Fruit fly (Drosophila melanogaster) whole organism, embryonic: Measurements from ENCODE around the gene CG31871.

Experiments used
- Abd-B ChIP-seq: fragments of 200-800 bp; sonication (Bioruptor generic); optimal IDR thresholded peaks from 2 replicates; lab custom pipeline; 2018; ENCODE audit warnings: missing biosample characterization, mild to moderate bottlenecking, missing genetic modification characterization, moderate library complexity
- B-H1 ChIP-seq: fragments of 200-800 bp; sonication (Bioruptor generic); IDR thresholded peaks from 3 replicates; pipeline ENCODE4 v1.3.6; 2022; ENCODE audit warnings: missing biosample characterization, missing genetic modification characterization
- CG10209 ChIP-seq: fragments of 200-800 bp; sonication (Bioruptor generic); optimal IDR thresholded peaks from 3 replicates; lab custom pipeline; 2017; ENCODE audit warnings: missing biosample characterization, mild to moderate bottlenecking, missing genetic modification characterization, missing genetic modification reagents
- CG10321 ChIP-seq: fragments of 200-800 bp; sonication (Bioruptor generic); IDR thresholded peaks from 2 replicates; pipeline ENCODE4 v1.3.6; 2022; ENCODE audit warnings: missing biosample characterization, missing genetic modification characterization
- CG10462 ChIP-seq: fragments of 200-800 bp; sonication (Bioruptor generic); optimal IDR thresholded peaks from 2 replicates; lab custom pipeline; 2016; ENCODE audit warnings: missing biosample characterization, missing genetic modification characterization
- CG10543 ChIP-seq: fragments of 200-800 bp; sonication (Bioruptor generic); optimal IDR thresholded peaks from 3 replicates; lab custom pipeline; 2017; ENCODE audit warnings: missing biosample characterization, mild to moderate bottlenecking, missing genetic modification characterization, moderate library complexity
- CG11456 ChIP-seq: fragments of 200-800 bp; sonication (Bioruptor generic); IDR thresholded peaks from 3 replicates; pipeline ENCODE4 v1.3.6; 2022; ENCODE audit warnings: missing biosample characterization, missing genetic modification characterization
- CG11696 ChIP-seq: fragments of 200-800 bp; sonication (Bioruptor generic); IDR thresholded peaks from 2 replicates; pipeline ENCODE4 v1.3.6; 2022; ENCODE audit warnings: missing biosample characterization, missing genetic modification characterization
- CG13296 ChIP-seq: fragments of 200-800 bp; sonication (Bioruptor generic); optimal IDR thresholded peaks from 3 replicates; lab custom pipeline; 2018; ENCODE audit warnings: missing biosample characterization, mild to moderate bottlenecking, missing genetic modification characterization
- CG14965 ChIP-seq: fragments of 200-800 bp; sonication (Bioruptor generic); optimal IDR thresholded peaks from 2 replicates; lab custom pipeline; 2016; ENCODE audit warnings: missing biosample characterization, missing genetic modification characterization, borderline replicate concordance
- CG1603 ChIP-seq: fragments of 200-800 bp; sonication (Bioruptor generic); optimal IDR thresholded peaks from 2 replicates; lab custom pipeline; 2019; ENCODE audit warnings: missing biosample characterization, mild to moderate bottlenecking, missing genetic modification characterization, moderate library complexity
- CG16863 ChIP-seq: fragments of 200-800 bp; sonication (Bioruptor generic); optimal IDR thresholded peaks from 3 replicates; lab custom pipeline; 2016; ENCODE audit warnings: missing biosample characterization, missing genetic modification characterization
- CG17802 ChIP-seq: fragments of 200-800 bp; sonication (Bioruptor generic); optimal IDR thresholded peaks from 2 replicates; lab custom pipeline; 2018; ENCODE audit warnings: missing biosample characterization, mild to moderate bottlenecking, missing genetic modification characterization, moderate library complexity
- CG18262 ChIP-seq: fragments of 200-800 bp; optimal IDR thresholded peaks from 3 replicates; lab custom pipeline; 2019; ENCODE audit warnings: missing biosample characterization, mild to moderate bottlenecking, missing genetic modification characterization, moderate library complexity
- CG1832 ChIP-seq: fragments of 200-800 bp; sonication (Bioruptor generic); optimal IDR thresholded peaks from 2 replicates; lab custom pipeline; 2017; ENCODE audit warnings: missing biosample characterization, mild to moderate bottlenecking, missing genetic modification characterization, inconsistent platforms
- CG30020 ChIP-seq: fragments of 200-800 bp; optimal IDR thresholded peaks from 2 replicates; lab custom pipeline; 2019; ENCODE audit warnings: missing biosample characterization, mild to moderate bottlenecking, missing genetic modification characterization, moderate library complexity
- CG31441 ChIP-seq: fragments of 200-800 bp; sonication (Bioruptor generic); IDR thresholded peaks from 2 replicates; pipeline ENCODE4 v1.3.6; 2022; ENCODE audit warnings: missing biosample characterization, missing genetic modification characterization
- CG4404 ChIP-seq: fragments of 200-800 bp; sonication (Bioruptor generic); IDR thresholded peaks from 2 replicates; pipeline ENCODE4 v1.3.6; 2022; ENCODE audit warnings: missing biosample characterization, missing genetic modification characterization
- CG4730 ChIP-seq: fragments of 200-800 bp; sonication (Bioruptor generic); IDR thresholded peaks from 2 replicates; pipeline ENCODE4 v1.3.6; 2022; ENCODE audit warnings: missing biosample characterization, missing genetic modification characterization
- CG6175 ChIP-seq: fragments of 200-800 bp; sonication (Bioruptor generic); IDR thresholded peaks from 3 replicates; pipeline ENCODE4 v1.3.6; 2022; ENCODE audit warnings: missing biosample characterization, missing genetic modification characterization
- CG7556 ChIP-seq: fragments of 200-800 bp; sonication (Bioruptor generic); optimal IDR thresholded peaks from 2 replicates; lab custom pipeline; 2017; ENCODE audit warnings: missing biosample characterization, mild to moderate bottlenecking, missing genetic modification characterization
- CG8089 ChIP-seq: fragments of 200-800 bp; sonication (Bioruptor generic); optimal IDR thresholded peaks from 3 replicates; lab custom pipeline; 2016; ENCODE audit warnings: missing biosample characterization, missing genetic modification characterization
- CG8924 ChIP-seq: fragments of 200-800 bp; optimal IDR thresholded peaks from 3 replicates; lab custom pipeline; 2019; ENCODE audit warnings: missing biosample characterization, mild to moderate bottlenecking, missing genetic modification characterization, moderate library complexity
- CG9727 ChIP-seq: fragments of 200-800 bp; sonication (Bioruptor generic); optimal IDR thresholded peaks from 3 replicates; lab custom pipeline; 2017; ENCODE audit warnings: missing biosample characterization, mild to moderate bottlenecking, missing genetic modification characterization
- D ChIP-seq, 2 experiments: fragments of 200-800 bp in 1 of 2; fragments of >200 bp in 1 of 2; sonication (Bioruptor generic) in 1 of 2; optimal IDR thresholded peaks; 2 replicates in 1 of 2; 3 replicates in 1 of 2; lab custom pipeline; 2017; ENCODE audit warnings: mild to moderate bottlenecking in 1 of 2, missing biosample characterization in 1 of 2, missing genetic modification characterization in 1 of 2, missing genetic modification reagents in 1 of 2
- D19B ChIP-seq: fragments of 200-800 bp; sonication (Bioruptor generic); optimal IDR thresholded peaks from 2 replicates; lab custom pipeline; 2017; ENCODE audit warnings: missing biosample characterization, mild to moderate bottlenecking, missing genetic modification characterization
- Med ChIP-seq: fragments of 200-800 bp; sonication (Bioruptor generic); peaks from one replicate; lab custom pipeline; 2016; ENCODE audit warnings: missing biosample characterization, missing genetic modification characterization, mild to moderate bottlenecking, inconsistent platforms, moderate library complexity
- Poxn ChIP-seq: fragments of 200-800 bp; sonication (Bioruptor generic); IDR thresholded peaks from 2 replicates; pipeline ENCODE4 v1.3.6; 2022; ENCODE audit warnings: missing biosample characterization, missing genetic modification characterization
- Rx ChIP-seq: fragments of 200-800 bp; sonication (Bioruptor generic); IDR thresholded peaks from 2 replicates; pipeline ENCODE4 v1.3.6; 2022; ENCODE audit warnings: missing biosample characterization, missing genetic modification characterization
- Six4 ChIP-seq: fragments of 200-800 bp; sonication (Bioruptor generic); optimal IDR thresholded peaks from 2 replicates; lab custom pipeline; 2016; ENCODE audit warnings: missing biosample characterization, missing genetic modification characterization
- Ssrp ChIP-seq: fragments of 200-800 bp; sonication (Bioruptor generic); optimal IDR thresholded peaks from 2 replicates; lab custom pipeline; 2018; ENCODE audit warnings: missing biosample characterization, mild to moderate bottlenecking, missing genetic modification characterization, moderate library complexity
- Usf ChIP-seq: fragments of 200-800 bp; sonication (Bioruptor generic); optimal IDR thresholded peaks from 2 replicates; lab custom pipeline; 2017; ENCODE audit warnings: missing genotype, missing biosample characterization, missing genetic modification characterization
- ac ChIP-seq: fragments of 200-800 bp; sonication (Bioruptor generic); optimal IDR thresholded peaks from 3 replicates; lab custom pipeline; 2017; ENCODE audit warnings: missing biosample characterization, mild to moderate bottlenecking, missing genetic modification characterization
- aop ChIP-seq: fragments of 200-800 bp; sonication (Bioruptor generic); IDR thresholded peaks from 2 replicates; pipeline ENCODE4 v1.3.6; 2022; ENCODE audit warnings: missing biosample characterization, missing genetic modification characterization
- bowl ChIP-seq: fragments of 200-800 bp; sonication (Bioruptor generic); IDR thresholded peaks from 2 replicates; pipeline ENCODE4 v1.3.6; 2022; ENCODE audit warnings: missing biosample characterization, missing genetic modification characterization
- cad ChIP-seq: fragments of >200 bp; optimal IDR thresholded peaks from 2 replicates; lab custom pipeline; 2017; ENCODE audit warnings: missing biosample characterization, missing genetic modification characterization
- cg ChIP-seq: fragments of 200-800 bp; sonication (Bioruptor generic); optimal IDR thresholded peaks from 3 replicates; lab custom pipeline; 2019; ENCODE audit warnings: missing biosample characterization, mild to moderate bottlenecking, missing genetic modification characterization, moderate library complexity
- chinmo ChIP-seq: fragments of 200-800 bp; sonication (Bioruptor generic); IDR thresholded peaks from 4 replicates; pipeline ENCODE4 v1.3.6; 2022; ENCODE audit warnings: missing biosample characterization, missing genetic modification characterization; ENCODE audit not compliant: partially characterized antibody
- danr ChIP-seq: fragments of 200-800 bp; sonication (Bioruptor generic); IDR thresholded peaks from 2 replicates; pipeline ENCODE4 v1.3.6; 2022; ENCODE audit warnings: missing biosample characterization, missing genetic modification characterization
- dati ChIP-seq: fragments of 200-800 bp; sonication (Bioruptor generic); IDR thresholded peaks from 2 replicates; pipeline ENCODE4 v1.3.6; 2022; ENCODE audit warnings: missing biosample characterization, missing genetic modification characterization
- emc ChIP-seq: fragments of 200-800 bp; sonication (Bioruptor generic); optimal IDR thresholded peaks from 2 replicates; lab custom pipeline; 2016; ENCODE audit warnings: missing biosample characterization, missing genetic modification characterization
- exex ChIP-seq: fragments of 200-800 bp; sonication (Bioruptor generic); optimal IDR thresholded peaks from 4 replicates; lab custom pipeline; 2018; ENCODE audit warnings: missing biosample characterization, mild to moderate bottlenecking, missing genetic modification characterization, moderate library complexity
- fd102C ChIP-seq: fragments of 200-800 bp; sonication (Bioruptor generic); optimal IDR thresholded peaks from 2 replicates; lab custom pipeline; 2018; ENCODE audit warnings: missing biosample characterization, mild to moderate bottlenecking, missing genetic modification characterization, moderate library complexity
- fd96Cb ChIP-seq: fragments of 200-800 bp; sonication (Bioruptor generic); optimal IDR thresholded peaks from 2 replicates; lab custom pipeline; 2018; ENCODE audit warnings: missing biosample characterization, mild to moderate bottlenecking, missing genetic modification characterization, moderate library complexity
- gsb ChIP-seq: fragments of 200-800 bp; sonication (Bioruptor generic); IDR thresholded peaks from 2 replicates; pipeline ENCODE4 v1.3.6; 2022; ENCODE audit warnings: missing biosample characterization, missing genetic modification characterization
- kni ChIP-seq: fragments of 200-800 bp; sonication (Bioruptor generic); optimal IDR thresholded peaks from 3 replicates; lab custom pipeline; 2017; ENCODE audit warnings: mild to moderate bottlenecking, missing biosample characterization, missing genetic modification reagents, missing genetic modification characterization
- nau ChIP-seq: fragments of 200-800 bp; sonication (Bioruptor generic); optimal IDR thresholded peaks from 3 replicates; lab custom pipeline; 2017; ENCODE audit warnings: missing biosample characterization, mild to moderate bottlenecking, missing genetic modification characterization, missing genetic modification reagents
- onecut ChIP-seq: fragments of 200-800 bp; sonication (Bioruptor generic); IDR thresholded peaks from 2 replicates; pipeline ENCODE4 v1.3.6; 2022; ENCODE audit warnings: missing biosample characterization, missing genetic modification characterization
- run ChIP-seq: fragments of 200-800 bp; sonication (Bioruptor generic); optimal IDR thresholded peaks from 3 replicates; lab custom pipeline; 2018; ENCODE audit warnings: missing biosample characterization, mild to moderate bottlenecking, missing genetic modification characterization
- yki ChIP-seq: fragments of >200 bp; optimal IDR thresholded peaks from 3 replicates; lab custom pipeline; 2018
- zfh2 ChIP-seq: fragments of 200-800 bp; sonication (Bioruptor generic); optimal IDR thresholded peaks from 2 replicates; lab custom pipeline; 2016; ENCODE audit warnings: missing biosample characterization, missing genetic modification characterization

The CG31871 gene

dm6 chr2L:10703281-10703680, 41.4 kb downstream of the CG31871 start, which contains the start of gene CG6415 (continued):
- TF ChIP-seq emc (GFP tag; lab: Kevin White, UChicago): no peak
- no peak for TF ChIP-seq yki
- no peak for TF ChIP-seq fd102C (GFP tag; lab: Kevin White, UChicago)
- peak; percentile 45; the same call in 1 of the 2 replicates for TF ChIP-seq onecut (GFP tag; lab: Robert Waterston, UW)
- peak; percentile 24 for TF ChIP-seq CG17802 (tag; lab: Kevin White, UChicago)
- 0 out of 2 replicates have a peak, but pooled peaks have one; percentile 17 for TF ChIP-seq CG10321 (GFP tag; lab: Robert Waterston, UW)
- TF ChIP-seq aop (GFP tag; lab: Robert Waterston, UW): 0 out of 2 replicates have a peak, but pooled peaks have one; percentile 38
- TF ChIP-seq CG8924 (tag; lab: Kevin White, UChicago): peak; percentile 76
- TF ChIP-seq CG7556 (GFP tag; lab: Kevin White, UChicago): peak; percentile 70
- TF ChIP-seq CG8089: peak; percentile 44
- TF ChIP-seq chinmo: no peak
- TF ChIP-seq D19B (GFP tag; lab: Kevin White, UChicago): peak; percentile 41
- TF ChIP-seq exex (tag; lab: Kevin White, UChicago): no peak
- TF ChIP-seq danr (GFP tag; lab: Robert Waterston, UW): peak; percentile 51; the same call in 1 of the 2 replicates
- peak; percentile 42; the same call in 1 of the 2 replicates for TF ChIP-seq gsb (GFP tag; lab: Robert Waterston, UW)
- TF ChIP-seq fd96Cb (tag; lab: Kevin White, UChicago): peak; percentile 75
- peak; percentile 66 for TF ChIP-seq CG4404 (GFP tag; lab: Robert Waterston, UW)
- TF ChIP-seq CG14965 (GFP tag; lab: Kevin White, UChicago): peak; percentile 42
- peak; percentile 76 for TF ChIP-seq CG31441 (GFP tag; lab: Robert Waterston, UW)
- peak; percentile 84 for TF ChIP-seq CG1603 (tag; lab: Kevin White, UChicago)
- no peak for TF ChIP-seq CG30020 (tag; lab: Kevin White, UChicago)
- TF ChIP-seq CG11696: peak; percentile 58; the same call in 1 of the 2 replicates
- peak; percentile 40 for TF ChIP-seq Six4 (GFP tag; lab: Kevin White, UChicago)
- no peak for TF ChIP-seq CG6175
- peak; percentile 56 for TF ChIP-seq zfh2 (GFP tag; lab: Kevin White, UChicago)
- TF ChIP-seq D (optimal IDR thresholded peaks at IDR 0.05; lab: Kevin White, UChicago): no peak
- peak; percentile 68 for TF ChIP-seq D (GFP tag; optimal IDR thresholded peaks at IDR 0.05; lab: Kevin White, UChicago)
- TF ChIP-seq CG11456 (GFP tag; lab: Robert Waterston, UW): peak; percentile 78
- TF ChIP-seq CG13296 (GFP tag; lab: Kevin White, UChicago): peak; percentile 50
- TF ChIP-seq ac (GFP tag; lab: Kevin White, UChicago): no peak
- TF ChIP-seq Rx (GFP tag; lab: Robert Waterston, UW): peak; percentile 47; the same call in 1 of the 2 replicates
- TF ChIP-seq CG1832 (GFP tag; lab: Kevin White, UChicago): no peak
- peak; percentile 95 for TF ChIP-seq Med
- TF ChIP-seq dati (GFP tag; lab: Robert Waterston, UW): peak; percentile 50; the same call in 1 of the 2 replicates
- no peak for TF ChIP-seq Poxn (GFP tag; lab: Robert Waterston, UW)
- no peak for TF ChIP-seq run (tag; lab: Kevin White, UChicago)
- TF ChIP-seq CG9727 (GFP tag; lab: Kevin White, UChicago): peak; percentile 78
- peak; percentile 67 for TF ChIP-seq CG16863 (GFP tag; lab: Kevin White, UChicago)
- peak; percentile 81 for TF ChIP-seq CG18262
- TF ChIP-seq CG10462 (GFP tag; lab: Kevin White, UChicago): peak; percentile 51
- peak; percentile 31 for TF ChIP-seq nau (GFP tag; lab: Kevin White, UChicago)
- peak; percentile 51 for TF ChIP-seq CG10543 (GFP tag; lab: Kevin White, UChicago)
- TF ChIP-seq cad (GFP tag; lab: Kevin White, UChicago): no peak
- TF ChIP-seq bowl (GFP tag; lab: Robert Waterston, UW): no peak
- TF ChIP-seq CG4730 (GFP tag; lab: Robert Waterston, UW): peak; percentile 54
- TF ChIP-seq kni (GFP tag; lab: Kevin White, UChicago): no peak
- peak; percentile 48 for TF ChIP-seq Abd-B
- TF ChIP-seq CG10209 (GFP tag; lab: Kevin White, UChicago): peak; percentile 66
- TF ChIP-seq cg: no peak
- TF ChIP-seq B-H1 (GFP tag; lab: Robert Waterston, UW): peak; percentile 53
- peak; percentile 27 for TF ChIP-seq Usf (GFP tag; lab: Kevin White, UChicago)
- TF ChIP-seq Ssrp (tag; lab: Kevin White, UChicago): peak; percentile 70
